Worm (Caenorhabditis elegans) whole organism, young adult: ENCODE measurements around the gene nprl-3.

Experiments
- hrde-1 ChIP-seq: sonication (generic microtip); optimal IDR thresholded peaks from 2 replicates; lab custom pipeline; 2016; ENCODE audit warnings: missing genetic modification characterization, mild to moderate bottlenecking, missing compliant biosample characterization, moderate library complexity, missing genotype, missing genetic modification reagents, borderline replicate concordance
- madf-3 ChIP-seq: fragments of 200-800 bp; sonication (Bioruptor generic); IDR thresholded peaks from 2 replicates; pipeline ENCODE4 v1.3.6; 2022; ENCODE audit warnings: missing genetic modification reagents, missing genetic modification characterization, missing compliant biosample characterization
- unc-130 ChIP-seq: sonication (generic microtip); optimal IDR thresholded peaks from 2 replicates; lab custom pipeline; 2016; ENCODE audit warnings: missing genetic modification reagents, missing genetic modification characterization, missing compliant biosample characterization

- TF ChIP-seq madf-3 (GFP tag; lab: Robert Waterston, UW), result no peak
- no peak for TF ChIP-seq hrde-1 (tag; lab: Kevin White, UChicago)
- TF ChIP-seq unc-130 (GFP tag; lab: Kevin White, UChicago), result no peak
Observed at ce11 chrIV:8268024-8268423, 29.3 kb upstream of the nprl-3 start, which contains the start of the genes K07H8.5 and K07H8.8.
